Worm (Caenorhabditis elegans): ENCODE measurements around the gene Y66A7A.4.

ce11 chrIII:11580428-11580885, 31.9 kb upstream of the Y66A7A.4 start, which contains the start of gene Y66D12A.7:
- TF ChIP-seq lin-15B (tag; optimal IDR thresholded peaks at IDR 0.05) (peak; percentile 64), pha-4 (tag; optimal IDR thresholded peaks at IDR 0.05) (peak; percentile 55), snpc-4 (tag; optimal IDR thresholded peaks at IDR 0.05) (no peak), nhr-77 (tag; optimal IDR thresholded peaks at IDR 0.05) (no peak), ztf-4 (tag; optimal IDR thresholded peaks at IDR 0.05) (no peak), elt-3 (tag; optimal IDR thresholded peaks at IDR 0.05) (no peak), skn-1 (tag; optimal IDR thresholded peaks at IDR 0.05) (no peak), unc-62 (GFP tag; optimal IDR thresholded peaks at IDR 0.05) (no peak), nhr-76 (tag; optimal IDR thresholded peaks at IDR 0.05) (no peak)
